Fruit fly (Drosophila melanogaster) whole organism, embryonic: ENCODE results near the gene CG1309.

Experiments
- Bdp1 ChIP-seq: fragments of 200-800 bp; sonication (Bioruptor generic); optimal IDR thresholded peaks from 3 replicates; lab custom pipeline; 2016; ENCODE audit warnings: missing biosample characterization, missing genetic modification characterization
- CG10267 ChIP-seq: fragments of 200-800 bp; sonication (Bioruptor generic); optimal IDR thresholded peaks from 2 replicates; lab custom pipeline; 2018; ENCODE audit warnings: missing biosample characterization, mild to moderate bottlenecking, missing genetic modification characterization, moderate library complexity
- CG10366 ChIP-seq: fragments of 200-800 bp; sonication (Bioruptor generic); IDR thresholded peaks from 2 replicates; pipeline ENCODE4 v1.3.6; 2022; ENCODE audit warnings: missing biosample characterization, missing genetic modification characterization
- CG10959 ChIP-seq: fragments of 200-800 bp; sonication (Bioruptor generic); IDR thresholded peaks from 2 replicates; pipeline ENCODE4 v1.3.6; 2022; ENCODE audit warnings: missing biosample characterization, missing genetic modification characterization
- CG12104 ChIP-seq: fragments of 200-800 bp; sonication (Bioruptor generic); optimal IDR thresholded peaks from 3 replicates; lab custom pipeline; 2016; ENCODE audit warnings: missing biosample characterization, missing genetic modification characterization
- CG12299 ChIP-seq: fragments of 200-800 bp; sonication (Bioruptor generic); optimal IDR thresholded peaks from 2 replicates; lab custom pipeline; 2018; ENCODE audit warnings: missing biosample characterization, mild to moderate bottlenecking, missing genetic modification characterization
- CG13894 ChIP-seq: fragments of 200-800 bp; sonication (Bioruptor generic); optimal IDR thresholded peaks from 3 replicates; lab custom pipeline; 2018; ENCODE audit warnings: missing biosample characterization, mild to moderate bottlenecking, missing genetic modification characterization, moderate library complexity
- CG16813 ChIP-seq: fragments of 200-800 bp; sonication (Bioruptor generic); IDR thresholded peaks from 3 replicates; pipeline ENCODE4 v1.3.6; 2022; ENCODE audit warnings: missing biosample characterization, missing genetic modification characterization; ENCODE audit not compliant: partially characterized antibody
- CG17186 ChIP-seq: fragments of 200-800 bp; sonication (Bioruptor generic); optimal IDR thresholded peaks from 3 replicates; lab custom pipeline; 2017; ENCODE audit warnings: missing biosample characterization, missing genetic modification reagents, missing genetic modification characterization
- CG17385 ChIP-seq: fragments of 200-800 bp; sonication (Bioruptor generic); optimal IDR thresholded peaks from 3 replicates; lab custom pipeline; 2018; ENCODE audit warnings: missing biosample characterization, mild to moderate bottlenecking, missing genetic modification characterization
- CG1832 ChIP-seq: fragments of 200-800 bp; sonication (Bioruptor generic); optimal IDR thresholded peaks from 2 replicates; lab custom pipeline; 2017; ENCODE audit warnings: missing biosample characterization, mild to moderate bottlenecking, missing genetic modification characterization, inconsistent platforms
- CG18599 ChIP-seq: fragments of 200-800 bp; sonication (Bioruptor generic); optimal IDR thresholded peaks from 3 replicates; lab custom pipeline; 2017; ENCODE audit warnings: missing biosample characterization, missing genetic modification characterization, mild to moderate bottlenecking, moderate library complexity, missing genetic modification reagents
- CG2129 ChIP-seq: fragments of 200-800 bp; sonication (Bioruptor generic); IDR thresholded peaks from 2 replicates; pipeline ENCODE4 v1.3.6; 2022; ENCODE audit warnings: missing biosample characterization, missing genetic modification characterization; ENCODE audit not compliant: partially characterized antibody
- CG2712 ChIP-seq: fragments of 200-800 bp; optimal IDR thresholded peaks from 3 replicates; lab custom pipeline; 2019; ENCODE audit warnings: missing biosample characterization, mild to moderate bottlenecking, missing genetic modification characterization, moderate library complexity
- CG2889 ChIP-seq: fragments of 200-800 bp; sonication (Bioruptor generic); IDR thresholded peaks from 3 replicates; pipeline ENCODE4 v1.3.6; 2022; ENCODE audit warnings: missing biosample characterization, missing genetic modification characterization
- CG32772 ChIP-seq: fragments of 200-800 bp; sonication (Bioruptor generic); IDR thresholded peaks from 2 replicates; pipeline ENCODE4 v1.3.6; 2022; ENCODE audit warnings: missing biosample characterization, missing genetic modification characterization
- CG8478 ChIP-seq: fragments of >200 bp; optimal IDR thresholded peaks from 2 replicates; lab custom pipeline; 2018
- CG9437 ChIP-seq: fragments of 200-800 bp; sonication (Bioruptor generic); optimal IDR thresholded peaks from 2 replicates; lab custom pipeline; 2018; ENCODE audit warnings: missing biosample characterization, mild to moderate bottlenecking, missing genetic modification characterization
- Dbx ChIP-seq: fragments of 200-800 bp; sonication (Bioruptor generic); IDR thresholded peaks from 3 replicates; pipeline ENCODE4 v1.3.6; 2022; ENCODE audit warnings: missing biosample characterization, missing genetic modification characterization
- Deaf1 ChIP-seq: fragments of 200-800 bp; optimal IDR thresholded peaks from 3 replicates; lab custom pipeline; 2019; ENCODE audit warnings: missing biosample characterization, mild to moderate bottlenecking, missing genetic modification characterization, moderate library complexity
- Dip2 ChIP-seq: fragments of 200-800 bp; sonication (Bioruptor generic); IDR thresholded peaks from 2 replicates; pipeline ENCODE4 v1.3.6; 2022; ENCODE audit warnings: missing biosample characterization, missing genetic modification characterization
- Elba2 ChIP-seq: fragments of 200-800 bp; sonication (Bioruptor generic); optimal IDR thresholded peaks from 3 replicates; lab custom pipeline; 2016; ENCODE audit warnings: missing biosample characterization, missing genetic modification characterization
- Ets65A ChIP-seq: fragments of 200-800 bp; sonication (Bioruptor generic); peaks from one replicate; lab custom pipeline; 2016; ENCODE audit warnings: missing biosample characterization, missing genetic modification characterization
- MESR4 ChIP-seq: fragments of 200-800 bp; sonication (Bioruptor generic); optimal IDR thresholded peaks from 2 replicates; lab custom pipeline; 2018; ENCODE audit warnings: missing biosample characterization, mild to moderate bottlenecking, missing genetic modification characterization, moderate library complexity
- Med ChIP-seq: fragments of 200-800 bp; sonication (Bioruptor generic); peaks from one replicate; lab custom pipeline; 2016; ENCODE audit warnings: missing biosample characterization, missing genetic modification characterization, mild to moderate bottlenecking, inconsistent platforms, moderate library complexity
- NC2β ChIP-seq: fragments of 200-800 bp; sonication (Bioruptor generic); optimal IDR thresholded peaks from 2 replicates; lab custom pipeline; 2016; ENCODE audit warnings: missing biosample characterization, missing genetic modification characterization
- Rfx ChIP-seq: fragments of 200-800 bp; sonication (Bioruptor generic); IDR thresholded peaks from 2 replicates; pipeline ENCODE4 v1.3.6; 2022; ENCODE audit warnings: missing biosample characterization, missing genetic modification characterization
- Scr ChIP-seq: fragments of 200-800 bp; sonication (Bioruptor generic); IDR thresholded peaks from 2 replicates; pipeline ENCODE4 v1.3.6; 2022; ENCODE audit warnings: missing biosample characterization, missing genetic modification characterization; ENCODE audit not compliant: partially characterized antibody
- Taf1 ChIP-seq: fragments of 200-800 bp; sonication (Bioruptor generic); IDR thresholded peaks from 2 replicates; pipeline ENCODE4 v1.3.6; 2022; ENCODE audit warnings: missing biosample characterization, missing genetic modification characterization
- Trl ChIP-seq, 3 experiments: fragments of >200 bp in 2 of 3; fragments of 200-800 bp in 1 of 3; sonication (Bioruptor generic) in 1 of 3; optimal IDR thresholded peaks; 2 replicates in 1 of 3; 3 replicates in 2 of 3; lab custom pipeline; 2016 to 2017; ENCODE audit warnings: missing biosample characterization in 1 of 3, missing genetic modification characterization in 1 of 3
- Usf ChIP-seq: fragments of 200-800 bp; sonication (Bioruptor generic); optimal IDR thresholded peaks from 2 replicates; lab custom pipeline; 2017; ENCODE audit warnings: missing genotype, missing biosample characterization, missing genetic modification characterization
- bbx ChIP-seq: fragments of 200-800 bp; sonication (Bioruptor generic); IDR thresholded peaks from 2 replicates; pipeline ENCODE4 v1.3.6; 2022; ENCODE audit warnings: missing biosample characterization, missing genetic modification characterization; ENCODE audit not compliant: partially characterized antibody
- bigmax ChIP-seq: fragments of 200-800 bp; sonication (Bioruptor generic); optimal IDR thresholded peaks from 2 replicates; lab custom pipeline; 2018; ENCODE audit warnings: missing biosample characterization, mild to moderate bottlenecking, missing genetic modification characterization
- chinmo ChIP-seq: fragments of 200-800 bp; sonication (Bioruptor generic); IDR thresholded peaks from 4 replicates; pipeline ENCODE4 v1.3.6; 2022; ENCODE audit warnings: missing biosample characterization, missing genetic modification characterization; ENCODE audit not compliant: partially characterized antibody
- chm ChIP-seq: fragments of 200-800 bp; sonication (Bioruptor generic); IDR thresholded peaks from 2 replicates; pipeline ENCODE4 v1.3.6; 2022; ENCODE audit warnings: missing biosample characterization, missing genetic modification characterization
- ci ChIP-seq: fragments of 200-800 bp; sonication (Bioruptor generic); IDR thresholded peaks from 3 replicates; pipeline ENCODE4 v1.3.6; 2022; ENCODE audit warnings: missing biosample characterization, missing genetic modification characterization
- crp ChIP-seq, 2 experiments: fragments of 200-800 bp; sonication (Bioruptor generic); optimal IDR thresholded peaks; 2 replicates in 1 of 2; 3 replicates in 1 of 2; lab custom pipeline; 2017; ENCODE audit warnings: missing biosample characterization in 2 of 2, missing genetic modification characterization in 2 of 2, mild to moderate bottlenecking in 1 of 2, moderate library complexity in 1 of 2
- emc ChIP-seq: fragments of 200-800 bp; sonication (Bioruptor generic); optimal IDR thresholded peaks from 2 replicates; lab custom pipeline; 2016; ENCODE audit warnings: missing biosample characterization, missing genetic modification characterization
- esg ChIP-seq: fragments of 200-800 bp; sonication (Bioruptor generic); conservative IDR thresholded peaks from 2 replicates; pipeline ENCODE4 v1.3.6; 2022; ENCODE audit warnings: missing biosample characterization, missing genetic modification characterization
- hkb ChIP-seq, 2 experiments: fragments of 200-800 bp in 1 of 2; fragments of >200 bp in 1 of 2; sonication (Bioruptor generic) in 1 of 2; IDR thresholded peaks in 1 of 2; optimal IDR thresholded peaks in 1 of 2; 2 replicates each; pipeline versions ENCODE4 v1.3.6 to Lab custom; 2017 to 2022; ENCODE audit warnings: missing biosample characterization in 1 of 2, missing genetic modification characterization in 1 of 2
- lmd ChIP-seq: fragments of 200-800 bp; sonication (Bioruptor generic); IDR thresholded peaks from 2 replicates; pipeline ENCODE4 v1.3.6; 2022; ENCODE audit warnings: missing biosample characterization, missing genetic modification characterization
- mld ChIP-seq: fragments of 200-800 bp; sonication (Bioruptor generic); IDR thresholded peaks from 3 replicates; pipeline ENCODE4 v1.3.6; 2022; ENCODE audit warnings: missing biosample characterization, missing genetic modification characterization; ENCODE audit not compliant: partially characterized antibody
- ranshi ChIP-seq: fragments of 200-800 bp; sonication (Bioruptor generic); IDR thresholded peaks from 2 replicates; pipeline ENCODE4 v1.3.6; 2022; ENCODE audit warnings: missing biosample characterization, missing genetic modification characterization
- sens ChIP-seq: fragments of 200-800 bp; sonication (Bioruptor generic); peaks from one replicate; lab custom pipeline; 2016; ENCODE audit warnings: missing biosample characterization, missing genetic modification characterization
- shn ChIP-seq: fragments of 200-800 bp; sonication (Bioruptor generic); optimal IDR thresholded peaks from 3 replicates; lab custom pipeline; 2016; ENCODE audit warnings: missing biosample characterization, missing genetic modification characterization
- so ChIP-seq: fragments of 200-800 bp; sonication (Bioruptor generic); IDR thresholded peaks from 3 replicates; pipeline ENCODE4 v1.3.6; 2022; ENCODE audit warnings: missing biosample characterization, missing genetic modification characterization
- tio ChIP-seq: fragments of 200-800 bp; sonication (Bioruptor generic); optimal IDR thresholded peaks from 2 replicates; lab custom pipeline; 2017; ENCODE audit warnings: missing biosample characterization, missing genetic modification characterization, inconsistent platforms
- vfl ChIP-seq: fragments of 200-800 bp; sonication (Bioruptor generic); optimal IDR thresholded peaks from 2 replicates; lab custom pipeline; 2016; ENCODE audit warnings: missing biosample characterization, missing genetic modification characterization

Gene CG1309

DNA sequence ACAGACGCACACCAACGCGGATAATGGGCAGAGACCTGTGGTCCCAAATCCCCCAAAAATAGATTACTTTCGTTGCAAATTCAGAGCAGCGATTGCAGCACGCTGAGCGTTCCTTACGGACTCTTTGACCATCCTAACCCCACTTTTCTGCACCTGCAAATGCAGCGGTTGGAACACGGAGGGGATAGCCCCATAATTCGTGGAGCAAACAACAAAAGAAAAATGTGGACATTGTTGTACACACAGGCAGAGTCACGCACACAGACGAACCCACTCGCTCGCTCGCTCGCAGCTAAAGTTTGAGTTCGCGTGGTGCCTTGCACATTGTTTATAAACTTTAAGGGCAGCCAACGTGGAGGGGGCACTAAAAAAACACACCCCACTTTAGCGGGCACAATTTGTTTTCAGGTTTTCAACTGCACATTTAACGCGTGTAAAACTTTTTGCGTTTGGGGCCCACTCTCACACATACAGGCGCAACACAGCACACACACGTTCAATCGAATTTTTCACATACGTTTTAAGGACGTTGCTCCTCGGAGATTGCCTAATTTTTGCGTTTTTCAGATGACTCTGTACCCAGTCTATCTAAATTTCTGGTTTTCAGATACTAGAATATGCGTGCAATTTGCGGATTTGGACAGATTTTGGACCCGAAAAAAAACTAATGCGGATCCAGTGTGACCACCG lies 5.5 kb upstream of the CG1309 start (continued):
- TF ChIP-seq lmd (GFP tag; lab: Robert Waterston, UW): 0 out of 2 replicates have a peak, but pooled peaks have one; percentile 12
- no peak for TF ChIP-seq Dbx
- peak; percentile 6 for TF ChIP-seq CG12104 (GFP tag; lab: Kevin White, UChicago)
- TF ChIP-seq hkb (optimal IDR thresholded peaks at IDR 0.05; lab: Kevin White, UChicago): no peak
- TF ChIP-seq hkb (GFP tag; IDR thresholded peaks at IDR 0.05; lab: Robert Waterston, UW): no peak
- TF ChIP-seq emc: no peak
- peak; percentile 91 for TF ChIP-seq bigmax (GFP tag; lab: Kevin White, UChicago)
- TF ChIP-seq CG10959 (GFP tag; lab: Robert Waterston, UW): 0 out of 2 replicates have a peak, but pooled peaks have one; percentile 31
- TF ChIP-seq Trl (optimal IDR thresholded peaks at IDR 0.05; lab: Kevin White, UChicago): peak in 1 of 2 experiments; percentile 13
- no peak for TF ChIP-seq Trl (GFP tag; optimal IDR thresholded peaks at IDR 0.05; lab: Kevin White, UChicago)
- TF ChIP-seq ci (GFP tag; lab: Robert Waterston, UW): no peak
- TF ChIP-seq MESR4 (GFP tag; lab: Kevin White, UChicago): peak; percentile 78
- TF ChIP-seq CG13894: no peak
- TF ChIP-seq vfl (GFP tag; lab: Kevin White, UChicago): no peak
- TF ChIP-seq CG16813 (GFP tag; lab: Robert Waterston, UW): no peak; the same call in 2 of the 3 replicates
- no peak for TF ChIP-seq CG32772
- no peak for TF ChIP-seq Elba2
- no peak; the same call in 1 of the 2 replicates for TF ChIP-seq CG2129 (GFP tag; lab: Robert Waterston, UW)
- TF ChIP-seq sens (GFP tag; lab: Kevin White, UChicago): peak; percentile 48
- no peak for TF ChIP-seq CG17186 (GFP tag; lab: Kevin White, UChicago)
- TF ChIP-seq shn: no peak
- peak; percentile 10 for TF ChIP-seq CG8478
- 0 out of 3 replicates have a peak, but pooled peaks have one; percentile 58 for TF ChIP-seq mld (GFP tag; lab: Robert Waterston, UW)
- peak; percentile 86; the same call in 1 of the 4 replicates for TF ChIP-seq chinmo (GFP tag; lab: Robert Waterston, UW)
- 0 out of 2 replicates have a peak, but pooled peaks have one; percentile 14 for TF ChIP-seq bbx
- peak; percentile 13; the same call in 1 of the 2 replicates for TF ChIP-seq chm (GFP tag; lab: Robert Waterston, UW)
- TF ChIP-seq so (GFP tag; lab: Robert Waterston, UW): 0 out of 3 replicates have a peak, but pooled peaks have one; percentile 12

DNA sequence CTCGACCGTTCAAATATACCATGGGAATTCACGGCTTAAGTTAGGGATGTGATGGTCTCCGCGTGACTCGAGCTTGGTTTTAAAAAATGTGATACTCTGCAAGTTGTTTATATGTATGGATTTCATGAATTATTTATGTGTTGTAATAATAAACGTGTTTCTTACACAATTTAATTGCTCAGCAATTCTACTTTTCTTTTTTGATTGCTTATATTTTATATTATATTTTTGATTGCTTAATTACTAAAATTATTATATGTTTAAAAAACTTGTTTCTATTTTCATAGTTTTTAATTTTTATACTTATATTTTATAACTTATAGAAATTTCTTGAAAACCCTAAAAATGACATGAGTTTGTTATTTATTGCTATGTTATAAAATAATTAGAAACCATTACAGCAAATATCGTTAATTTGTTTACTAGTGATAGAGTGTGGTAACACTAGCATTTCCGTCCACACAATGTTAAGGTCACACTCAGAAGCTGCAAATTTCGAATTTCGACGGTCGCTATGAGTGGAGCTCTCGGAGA lies 4.9 kb upstream of the CG1309 start, which contains the start of the genes ago and CG1265:
Gene ago, minus strand, starts transcription at position 6 of the 534 bp plus-strand sequence.
Gene CG1265, plus strand, starts transcription at position 476 of the 534 bp plus-strand sequence.
- TF ChIP-seq tio (GFP tag; lab: Kevin White, UChicago) (no peak), esg (0 out of 2 replicates have a peak, but pooled peaks have one; percentile 7), Rfx (peak; percentile 68), Taf1 (GFP tag; lab: Robert Waterston, UW) (peak; percentile 12; the same call in 1 of the 2 replicates), CG10366 (GFP tag; lab: Robert Waterston, UW) (peak; percentile 9; the same call in 1 of the 2 replicates), CG10267 (tag; lab: Kevin White, UChicago) (peak; percentile 38), Bdp1 (GFP tag; lab: Kevin White, UChicago) (no peak), Deaf1 (no peak), NC2β (no peak), Usf (GFP tag; lab: Kevin White, UChicago) (peak; percentile 37), CG9437 (GFP tag; lab: Kevin White, UChicago) (peak; percentile 42), Dip2 (no peak), CG2712 (tag; lab: Kevin White, UChicago) (peak; percentile 69), Ets65A (peak; percentile 63), ranshi (GFP tag; lab: Robert Waterston, UW) (peak; percentile 50), CG2889 (GFP tag; lab: Robert Waterston, UW) (peak; percentile 62; the same call in 2 of the 3 replicates), Med (GFP tag; lab: Kevin White, UChicago) (peak; percentile 74), CG18599 (GFP tag; lab: Kevin White, UChicago) (peak; percentile 37), CG12299 (tag; lab: Kevin White, UChicago) (no peak), crp (GFP tag; optimal IDR thresholded peaks at IDR 0.05; lab: Kevin White, UChicago) (no peak), CG1832 (GFP tag; lab: Kevin White, UChicago) (no peak), Scr (GFP tag; lab: Robert Waterston, UW) (peak; percentile 54), CG17385 (GFP tag; lab: Kevin White, UChicago) (peak; percentile 35)
